Worm (Caenorhabditis elegans) whole organism, L4 larva: ENCODE results near the gene D1086.5.
"Not testable (repeated sequence)": the region's sequence is repeated elsewhere in the genome, so short reads cannot be mapped to it uniquely, and the experiment has no call there.

Source experiments
- F10B5.3 ChIP-seq: sonication (generic microtip); optimal IDR thresholded peaks from 2 replicates; lab custom pipeline; 2016; ENCODE audit warnings: mild to moderate bottlenecking, missing genetic modification characterization, missing compliant biosample characterization
- F37D6.2 ChIP-seq: sonication (generic microtip); optimal IDR thresholded peaks from 2 replicates; lab custom pipeline; 2016; ENCODE audit warnings: mild to moderate bottlenecking, missing genetic modification characterization, missing compliant biosample characterization
- T26A8.4 ChIP-seq: fragments of 200-800 bp; sonication (Bioruptor generic); IDR thresholded peaks from 2 replicates; pipeline ENCODE4 v1.3.6; 2022; ENCODE audit warnings: missing genetic modification characterization, missing compliant biosample characterization
- Y48G9A.11 ChIP-seq: fragments of 200-800 bp; sonication (Bioruptor generic); IDR thresholded peaks from 2 replicates; pipeline ENCODE4 v1.3.6; 2022; ENCODE audit warnings: missing genetic modification reagents, missing genetic modification characterization, missing compliant biosample characterization
- ZK337.2 ChIP-seq: fragments of 200-800 bp; sonication (Bioruptor generic); IDR thresholded peaks from 2 replicates; pipeline ENCODE4 v1.3.6; 2022; ENCODE audit warnings: missing genetic modification reagents, missing genetic modification characterization, missing compliant biosample characterization
- arid-1 ChIP-seq: fragments of 200-800 bp; sonication (Bioruptor generic); conservative IDR thresholded peaks from 2 replicates; pipeline ENCODE4 v1.3.6; 2022; ENCODE audit warnings: missing genetic modification reagents, missing genetic modification characterization, missing compliant biosample characterization
- ceh-20 ChIP-seq: fragments of 200-800 bp; sonication (Bioruptor generic); IDR thresholded peaks from 2 replicates; pipeline ENCODE4 v1.3.6; 2022; ENCODE audit warnings: missing genetic modification reagents, missing genetic modification characterization, missing compliant biosample characterization
- ceh-32 ChIP-seq: sonication (generic microtip); optimal IDR thresholded peaks from 2 replicates; lab custom pipeline; 2016; ENCODE audit warnings: mild to moderate bottlenecking, missing genetic modification characterization, missing compliant biosample characterization; ENCODE audit not compliant: poor library complexity
- ces-1 ChIP-seq: fragments of 150-350 bp; sonication (generic microtip); optimal IDR thresholded peaks from 4 replicates; lab custom pipeline; 2014; ENCODE audit warnings: missing biosample characterization, missing genetic modification reagents, missing genetic modification characterization
- cey-2 ChIP-seq: sonication (generic microtip); optimal IDR thresholded peaks from 3 replicates; lab custom pipeline; 2017; ENCODE audit warnings: missing genetic modification characterization, mild to moderate bottlenecking, missing compliant biosample characterization, antibody characterized with exemption, borderline replicate concordance; ENCODE audit not compliant: insufficient read depth
- daf-16 ChIP-seq, 3 experiments: sonication (generic microtip); optimal IDR thresholded peaks; 2 replicates each; lab custom pipeline; 2016 to 2017; ENCODE audit warnings: missing genetic modification characterization in 3 of 3, missing genetic modification reagents in 3 of 3, mild to moderate bottlenecking in 2 of 3, missing compliant biosample characterization in 2 of 3, missing biosample characterization in 1 of 3, moderate library complexity in 1 of 3
- dve-1 ChIP-seq: sonication (generic microtip); optimal IDR thresholded peaks from 2 replicates; lab custom pipeline; 2017; ENCODE audit warnings: antibody characterized with exemption, mild to moderate bottlenecking, missing genetic modification characterization, missing compliant biosample characterization; ENCODE audit not compliant: insufficient read depth
- gei-8 ChIP-seq: fragments of 200-800 bp; sonication (Bioruptor generic); optimal IDR thresholded peaks from 2 replicates; lab custom pipeline; 2018; ENCODE audit warnings: mild to moderate bottlenecking, missing genetic modification characterization, missing compliant biosample characterization
- hlh-11 ChIP-seq: fragments of 200-800 bp; sonication (Bioruptor generic); optimal IDR thresholded peaks from 2 replicates; lab custom pipeline; 2018; ENCODE audit warnings: mild to moderate bottlenecking, missing genetic modification characterization, missing compliant biosample characterization
- hlh-30 ChIP-seq: sonication (generic microtip); optimal IDR thresholded peaks from 2 replicates; lab custom pipeline; 2017; ENCODE audit warnings: antibody characterized with exemption, mild to moderate bottlenecking, missing genetic modification characterization, missing compliant biosample characterization; ENCODE audit not compliant: insufficient read depth
- hmg-1.1 ChIP-seq: fragments of 200-800 bp; sonication (Bioruptor generic); IDR thresholded peaks from 2 replicates; pipeline ENCODE4 v1.3.6; 2022; ENCODE audit warnings: missing genetic modification reagents, missing genetic modification characterization, missing compliant biosample characterization
- lin-15B ChIP-seq: fragments of 150-350 bp; sonication (generic microtip); optimal IDR thresholded peaks from 3 replicates; lab custom pipeline; 2014; ENCODE audit warnings: missing biosample characterization, missing genetic modification characterization
- lin-29 ChIP-seq: fragments of 200-800 bp; sonication (Bioruptor generic); IDR thresholded peaks from 2 replicates; pipeline ENCODE4 v1.3.6; 2022; ENCODE audit warnings: missing genetic modification reagents, missing genetic modification characterization, missing compliant biosample characterization
- lsy-2 ChIP-seq, 2 experiments: fragments of 150-350 bp in 1 of 2; sonication (generic microtip) in 1 of 2; optimal IDR thresholded peaks; 2 replicates each; lab custom pipeline; 2014 to 2017; ENCODE audit warnings: missing biosample characterization in 2 of 2, missing genetic modification characterization in 2 of 2
- madf-5 ChIP-seq, 2 experiments: fragments of 200-800 bp; sonication (Bioruptor generic); IDR thresholded peaks; 2 replicates each; pipeline ENCODE4 v1.3.6; 2022; ENCODE audit warnings: missing compliant biosample characterization in 2 of 2, missing genetic modification characterization in 2 of 2
- mdl-1 ChIP-seq, 2 experiments: fragments of 150-350 bp in 1 of 2; sonication (generic microtip) in 1 of 2; optimal IDR thresholded peaks; 2 replicates each; lab custom pipeline; 2014 to 2017; ENCODE audit warnings: missing biosample characterization in 2 of 2, missing genetic modification characterization in 2 of 2
- mep-1 ChIP-seq: fragments of 150-350 bp; sonication (generic microtip); optimal IDR thresholded peaks from 3 replicates; lab custom pipeline; 2014; ENCODE audit warnings: missing biosample characterization, missing genetic modification characterization
- mxl-2 ChIP-seq: fragments of 200-800 bp; sonication (Bioruptor generic); conservative IDR thresholded peaks from 2 replicates; pipeline ENCODE4 v1.3.6; 2022; ENCODE audit warnings: missing genetic modification reagents, missing genetic modification characterization, missing compliant biosample characterization
- nhr-11 ChIP-seq: fragments of 150-350 bp; optimal IDR thresholded peaks from 2 replicates; lab custom pipeline; 2014; ENCODE audit warnings: missing biosample characterization, missing genetic modification characterization
- nhr-25 ChIP-seq: sonication (generic microtip); optimal IDR thresholded peaks from 2 replicates; lab custom pipeline; 2017; ENCODE audit warnings: missing genetic modification characterization, mild to moderate bottlenecking, missing compliant biosample characterization, antibody characterized with exemption, moderate library complexity, borderline replicate concordance; ENCODE audit not compliant: insufficient read depth
- nhr-41 ChIP-seq: fragments of 200-800 bp; sonication (Bioruptor generic); IDR thresholded peaks from 2 replicates; pipeline ENCODE4 v1.3.6; 2022; ENCODE audit warnings: missing genetic modification reagents, missing genetic modification characterization, missing compliant biosample characterization
- nhr-76 ChIP-seq: fragments of 150-350 bp; optimal IDR thresholded peaks from 2 replicates; lab custom pipeline; 2014; ENCODE audit warnings: missing biosample characterization, missing genetic modification characterization
- rbr-2 ChIP-seq: sonication (generic microtip); optimal IDR thresholded peaks from 2 replicates; lab custom pipeline; 2016; ENCODE audit warnings: missing genotype, missing genetic modification characterization, missing compliant biosample characterization
- set-16 ChIP-seq: fragments of 200-800 bp; sonication (Bioruptor generic); IDR thresholded peaks from 2 replicates; pipeline ENCODE4 v1.3.6; 2022; ENCODE audit warnings: missing genetic modification reagents, missing genetic modification characterization, missing compliant biosample characterization
- snpc-1.2 ChIP-seq: fragments of 200-800 bp; sonication (Bioruptor generic); IDR thresholded peaks from 2 replicates; pipeline ENCODE4 v1.3.6; 2022; ENCODE audit warnings: missing genetic modification reagents, missing genetic modification characterization, missing compliant biosample characterization
- tra-1 ChIP-seq: fragments of 200-800 bp; sonication (Bioruptor generic); IDR thresholded peaks from 2 replicates; pipeline ENCODE4 v1.3.6; 2022; ENCODE audit warnings: missing genetic modification reagents, missing genetic modification characterization, missing compliant biosample characterization
- zfp-2 ChIP-seq: sonication (generic microtip); optimal IDR thresholded peaks from 2 replicates; lab custom pipeline; 2016; ENCODE audit warnings: mild to moderate bottlenecking, missing genetic modification characterization, missing compliant biosample characterization
- zfp-3 ChIP-seq: fragments of 200-800 bp; sonication (Bioruptor generic); conservative IDR thresholded peaks from 2 replicates; pipeline ENCODE4 v1.3.6; 2022; ENCODE audit warnings: missing genetic modification reagents, missing genetic modification characterization, missing compliant biosample characterization
- ztf-7 ChIP-seq: fragments of 150-350 bp; optimal IDR thresholded peaks from 2 replicates; lab custom pipeline; 2014; ENCODE audit warnings: missing biosample characterization, missing genetic modification characterization

D1086.5 gene

DNA sequence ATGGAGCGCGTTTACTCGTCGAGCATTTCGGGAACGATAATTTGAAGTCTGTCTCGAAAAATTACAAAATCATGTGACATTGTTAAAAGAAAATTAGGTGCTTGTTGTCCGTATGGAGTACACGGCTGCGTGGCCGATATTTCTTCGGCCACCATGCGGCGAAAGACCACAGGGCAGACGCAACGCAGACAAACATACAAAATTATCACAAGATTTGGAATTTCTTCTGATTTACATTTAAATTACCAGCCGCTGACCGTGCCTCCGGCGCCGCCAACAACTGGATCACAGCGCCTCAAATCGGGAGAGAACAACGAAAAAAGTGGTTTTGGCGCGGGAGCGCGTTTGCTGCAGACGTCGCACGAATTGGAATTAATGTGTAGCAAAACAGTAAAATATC lies 35.1 kb downstream of the D1086.5 start (continued):
- TF ChIP-seq nhr-76 (tag; lab: Kevin White, UChicago) (peak; percentile 65), mdl-1 (tag; optimal IDR thresholded peaks at IDR 0.05; lab: Kevin White, UChicago) (peak in 1 of 2 experiments; percentile 40), nhr-25 (tag; lab: Kevin White, UChicago) (peak; percentile 55), arid-1 (peak; percentile 94), ces-1 (GFP tag; lab: Kevin White, UChicago) (peak; percentile 69), ztf-7 (tag; lab: Kevin White, UChicago) (peak; percentile 70), gei-8 (GFP tag; lab: Kevin White, UChicago) (peak; percentile 53), Y48G9A.11 (GFP tag; lab: Robert Waterston, UW) (peak; percentile 92), madf-5 (GFP tag; IDR thresholded peaks at IDR 0.05; lab: Robert Waterston, UW) (peak; percentile 55 to 97; a peak in 3 of 4 replicates), lsy-2 (tag; optimal IDR thresholded peaks at IDR 0.05; lab: Kevin White, UChicago) (peak; percentile 42 to 93), nhr-11 (tag; lab: Kevin White, UChicago) (peak; percentile 61), tra-1 (GFP tag; lab: Robert Waterston, UW) (peak; percentile 98), cey-2 (tag; lab: Kevin White, UChicago) (peak; percentile 1), hmg-1.1 (GFP tag; lab: Robert Waterston, UW) (peak; percentile 92), zfp-2 (tag; lab: Kevin White, UChicago) (peak; percentile 42), F10B5.3 (peak; percentile 18), set-16 (GFP tag; lab: Robert Waterston, UW) (peak; percentile 78), snpc-1.2 (GFP tag; lab: Robert Waterston, UW) (0 out of 2 replicates have a peak, but pooled peaks have one; percentile 41), ZK337.2 (GFP tag; lab: Robert Waterston, UW) (peak; percentile 99), rbr-2 (tag; lab: Kevin White, UChicago) (peak; percentile 92), mxl-2 (GFP tag; lab: Robert Waterston, UW) (peak; percentile 88), ceh-32 (tag; lab: Kevin White, UChicago) (peak; percentile 59), lin-29 (GFP tag; lab: Robert Waterston, UW) (peak; percentile 83), F37D6.2 (tag; lab: Kevin White, UChicago) (peak; percentile 91), lin-15B (tag; lab: Kevin White, UChicago) (peak; percentile 14), T26A8.4 (GFP tag; lab: Robert Waterston, UW) (peak; percentile 97), daf-16 (GFP tag; optimal IDR thresholded peaks at IDR 0.05; lab: Kevin White, UChicago) (peak; percentile 28 to 38), daf-16 (tag; optimal IDR thresholded peaks at IDR 0.05; lab: Kevin White, UChicago) (peak; percentile 43), hlh-30 (tag; lab: Kevin White, UChicago) (peak; percentile 98), hlh-11 (peak; percentile 95), ceh-20 (GFP tag; lab: Robert Waterston, UW) (peak; percentile 98), mep-1 (tag; lab: Kevin White, UChicago) (peak; percentile 90)

- not testable (repeated sequence) for TF ChIP-seq zfp-3 (GFP tag; lab: Robert Waterston, UW); dve-1 (tag; lab: Kevin White, UChicago); nhr-41 (GFP tag; lab: Robert Waterston, UW)
These were observed 40.9 kb downstream of the D1086.5 start, which contains the start of gene F58D12.1 for ce11 chrV:14049274-14049673. Gene F58D12.1 (plus strand): TSS chrV:14049574.
